Worm (Caenorhabditis elegans) whole organism, midembryonic: ENCODE measurements around the gene K04G11.1.

Experiments
- T22C8.4 ChIP-seq: fragments of 200-800 bp; sonication (Bioruptor generic); IDR thresholded peaks from 2 replicates; pipeline ENCODE4 v1.3.6; 2022; ENCODE audit warnings: missing genetic modification characterization, missing compliant biosample characterization
- cog-1 ChIP-seq: sonication (generic microtip); optimal IDR thresholded peaks from 2 replicates; lab custom pipeline; 2016; ENCODE audit warnings: missing genetic modification characterization, missing compliant biosample characterization
- flt-1 ChIP-seq: fragments of 200-800 bp; sonication (Bioruptor generic); IDR thresholded peaks from 2 replicates; pipeline ENCODE4 v1.3.6; 2022; ENCODE audit warnings: missing genetic modification characterization, missing compliant biosample characterization
- klf-2 ChIP-seq: fragments of 200-800 bp; sonication (Bioruptor generic); conservative IDR thresholded peaks from 2 replicates; pipeline ENCODE4 v1.3.6; 2022; ENCODE audit warnings: missing genetic modification reagents, missing genetic modification characterization, missing compliant biosample characterization
- med-1 ChIP-seq: sonication (generic microtip); optimal IDR thresholded peaks from 2 replicates; lab custom pipeline; 2017; ENCODE audit warnings: missing genetic modification characterization, mild to moderate bottlenecking, missing compliant biosample characterization, antibody characterized with exemption, missing genetic modification reagents; ENCODE audit not compliant: insufficient read depth
- ref-1 ChIP-seq: fragments of 200-800 bp; sonication (Bioruptor generic); conservative IDR thresholded peaks from 2 replicates; pipeline ENCODE4 v1.3.6; 2022; ENCODE audit warnings: missing genetic modification reagents, missing genetic modification characterization, missing compliant biosample characterization
- tab-1 ChIP-seq: fragments of 200-800 bp; sonication (Bioruptor generic); IDR thresholded peaks from 2 replicates; pipeline ENCODE4 v1.3.6; 2022; ENCODE audit warnings: missing genetic modification characterization, missing compliant biosample characterization
- ztf-29 ChIP-seq: fragments of 200-800 bp; sonication (Bioruptor generic); IDR thresholded peaks from 2 replicates; pipeline ENCODE4 v1.3.6; 2022; ENCODE audit warnings: missing genetic modification reagents, missing genetic modification characterization, missing compliant biosample characterization

DNA sequence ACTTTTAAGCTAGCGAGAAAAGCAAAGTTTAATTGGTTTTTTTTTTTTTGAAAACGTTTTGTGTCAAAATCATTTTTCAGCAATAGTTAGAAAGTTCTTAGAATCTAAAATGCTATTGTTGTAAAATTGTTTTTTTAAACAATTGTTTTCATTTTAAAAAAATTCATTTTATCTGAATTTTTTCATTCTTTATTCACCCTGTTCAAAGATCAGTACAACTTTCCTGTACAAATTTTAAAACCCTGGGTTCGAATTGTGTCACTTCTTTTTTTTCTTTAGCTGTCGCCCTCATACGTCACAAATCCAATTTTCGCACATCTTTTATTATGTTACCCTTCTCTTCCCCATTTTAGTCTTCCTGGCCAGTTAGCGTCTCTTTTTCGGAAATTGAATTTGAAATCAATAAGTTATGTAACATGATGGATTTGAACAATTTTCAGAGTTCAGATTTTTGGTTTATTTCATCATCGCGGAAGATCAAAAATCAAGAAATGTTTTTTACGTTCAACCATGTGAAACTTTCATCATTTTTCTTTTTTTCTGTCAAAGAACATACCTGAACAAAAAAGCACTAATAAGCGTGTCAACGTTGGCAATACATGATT lies 21.5 kb downstream of the K04G11.1 start:
- no peak for TF ChIP-seq flt-1
- TF ChIP-seq cog-1 (tag; lab: Kevin White, UChicago), result no peak
- TF ChIP-seq ref-1 (GFP tag; lab: Robert Waterston, UW), result no peak
- TF ChIP-seq klf-2 (GFP tag; lab: Robert Waterston, UW), result no peak
- TF ChIP-seq tab-1 (GFP tag; lab: Robert Waterston, UW), result no peak
- no peak for TF ChIP-seq ztf-29 (GFP tag; lab: Robert Waterston, UW)
- no peak for TF ChIP-seq T22C8.4 (GFP tag; lab: Robert Waterston, UW)
- TF ChIP-seq med-1 (GFP tag; lab: Kevin White, UChicago), result no peak
